Worm (Caenorhabditis elegans): ENCODE measurements around the gene C35A11.2.

ce11 chrV:5419915-5420314 is 33.8 kb downstream of the C35A11.2 start, which contains the start of gene F08F3.6:
- TF ChIP-seq ztf-23 (GFP tag; IDR thresholded peaks at IDR 0.05) (no peak), ref-1 (GFP tag; conservative IDR thresholded peaks at IDR 0.05) (no peak), T22C8.4 (GFP tag; IDR thresholded peaks at IDR 0.05) (no peak), cog-1 (tag; optimal IDR thresholded peaks at IDR 0.05) (no peak)

All from whole organism, midembryonic.